Worm (Caenorhabditis elegans) whole organism, late embryonic: ENCODE data around the gene T08G5.2.

Experiments used
- F13H6.1 ChIP-seq: sonication (generic microtip); optimal IDR thresholded peaks from 2 replicates; lab custom pipeline; 2016; ENCODE audit warnings: missing genetic modification characterization, missing compliant biosample characterization
- Y22D7AL.16 ChIP-seq: sonication (generic microtip); optimal IDR thresholded peaks from 2 replicates; lab custom pipeline; 2016; ENCODE audit warnings: missing genetic modification characterization, missing compliant biosample characterization
- ama-1 ChIP-seq: fragments of 150-350 bp; optimal IDR thresholded peaks from 2 replicates; lab custom pipeline; 2014
- ceh-14 ChIP-seq: sonication (generic microtip); optimal IDR thresholded peaks from 2 replicates; lab custom pipeline; 2016; ENCODE audit warnings: missing genotype, missing genetic modification characterization, missing compliant biosample characterization
- ceh-24 ChIP-seq: sonication (generic microtip); optimal IDR thresholded peaks from 2 replicates; lab custom pipeline; 2016; ENCODE audit warnings: mild to moderate bottlenecking, missing genetic modification characterization, missing compliant biosample characterization
- elt-4 ChIP-seq: sonication (generic microtip); optimal IDR thresholded peaks from 2 replicates; lab custom pipeline; 2016; ENCODE audit warnings: missing genetic modification characterization, missing compliant biosample characterization
- fax-1 ChIP-seq: sonication (generic microtip); optimal IDR thresholded peaks from 2 replicates; lab custom pipeline; 2016; ENCODE audit warnings: missing genotype, missing genetic modification characterization, missing compliant biosample characterization
- nhr-11 ChIP-seq: fragments of 150-350 bp; optimal IDR thresholded peaks from 2 replicates; lab custom pipeline; 2014; ENCODE audit warnings: missing biosample characterization, missing genetic modification characterization
- pha-4 ChIP-seq: fragments of 150-350 bp; optimal IDR thresholded peaks from 2 replicates; lab custom pipeline; 2018; ENCODE audit warnings: missing biosample characterization, missing genetic modification reagents, missing genetic modification characterization
- pqm-1 ChIP-seq: sonication (generic microtip); optimal IDR thresholded peaks from 2 replicates; lab custom pipeline; 2016; ENCODE audit warnings: missing genetic modification characterization, missing compliant biosample characterization
- pros-1 ChIP-seq: fragments of 150-350 bp; optimal IDR thresholded peaks from 2 replicates; lab custom pipeline; 2014; ENCODE audit warnings: missing biosample characterization, missing genetic modification reagents, missing genetic modification characterization
- sox-2 ChIP-seq: fragments of 200-800 bp; sonication (Bioruptor generic); IDR thresholded peaks from 2 replicates; pipeline ENCODE4 v1.3.6; 2022; ENCODE audit warnings: missing genetic modification reagents, missing genetic modification characterization, missing compliant biosample characterization
- ttx-3 ChIP-seq: sonication (generic microtip); optimal IDR thresholded peaks from 2 replicates; lab custom pipeline; 2016; ENCODE audit warnings: missing genetic modification reagents, missing genetic modification characterization, missing compliant biosample characterization

ce11 chrV:14011427-14011826 is 14.7 kb downstream of the T08G5.2 start:
- TF ChIP-seq ceh-14 (tag; lab: Kevin White, UChicago) (no peak), ceh-24 (tag; lab: Kevin White, UChicago) (no peak), F13H6.1 (tag; lab: Kevin White, UChicago) (no peak), elt-4 (no peak), nhr-11 (tag; lab: Kevin White, UChicago) (no peak), pqm-1 (tag; lab: Kevin White, UChicago) (no peak), ttx-3 (tag; lab: Kevin White, UChicago) (no peak), fax-1 (tag; lab: Kevin White, UChicago) (no peak), pros-1 (tag; lab: Kevin White, UChicago) (no peak), sox-2 (GFP tag; lab: Robert Waterston, UW) (no peak), ama-1 (lab: Kevin White, UChicago) (no peak), pha-4 (tag; lab: Kevin White, UChicago) (no peak), Y22D7AL.16 (no peak)
